Fruit fly (Drosophila melanogaster) whole organism, embryonic: ENCODE data around the gene brun.

Experiments
- Atf-2 ChIP-seq: fragments of 200-800 bp; sonication (Bioruptor generic); optimal IDR thresholded peaks from 2 replicates; lab custom pipeline; 2016; ENCODE audit warnings: missing biosample characterization, missing genetic modification characterization
- Atf6 ChIP-seq: fragments of 200-800 bp; sonication (Bioruptor generic); IDR thresholded peaks from 2 replicates; pipeline ENCODE4 v1.3.6; 2022; ENCODE audit warnings: missing biosample characterization, missing genetic modification characterization
- CG1024 ChIP-seq: fragments of 200-800 bp; sonication (Bioruptor generic); IDR thresholded peaks from 2 replicates; pipeline ENCODE4 v1.3.6; 2022; ENCODE audit warnings: missing biosample characterization, missing genetic modification characterization
- CG14710 ChIP-seq: fragments of 200-800 bp; sonication (Bioruptor generic); optimal IDR thresholded peaks from 3 replicates; lab custom pipeline; 2019; ENCODE audit warnings: missing biosample characterization, mild to moderate bottlenecking, missing genetic modification characterization, moderate library complexity
- CG15011 ChIP-seq: fragments of 200-800 bp; sonication (Bioruptor generic); optimal IDR thresholded peaks from 3 replicates; lab custom pipeline; 2018; ENCODE audit warnings: missing biosample characterization, mild to moderate bottlenecking, missing genetic modification characterization
- CG16863 ChIP-seq: fragments of 200-800 bp; sonication (Bioruptor generic); optimal IDR thresholded peaks from 3 replicates; lab custom pipeline; 2016; ENCODE audit warnings: missing biosample characterization, missing genetic modification characterization
- CG18476 ChIP-seq: fragments of 200-800 bp; sonication (Bioruptor generic); optimal IDR thresholded peaks from 2 replicates; lab custom pipeline; 2016; ENCODE audit warnings: missing biosample characterization, mild to moderate bottlenecking, missing genetic modification characterization
- CG2199 ChIP-seq: fragments of 200-800 bp; sonication (Bioruptor generic); IDR thresholded peaks from 3 replicates; pipeline ENCODE4 v1.3.6; 2022; ENCODE audit warnings: missing biosample characterization, missing genetic modification characterization
- CG2712 ChIP-seq: fragments of 200-800 bp; optimal IDR thresholded peaks from 3 replicates; lab custom pipeline; 2019; ENCODE audit warnings: missing biosample characterization, mild to moderate bottlenecking, missing genetic modification characterization, moderate library complexity
- CG3407 ChIP-seq: fragments of 200-800 bp; sonication (Bioruptor generic); optimal IDR thresholded peaks from 2 replicates; lab custom pipeline; 2018; ENCODE audit warnings: missing biosample characterization, mild to moderate bottlenecking, missing genetic modification characterization
- CG3838 ChIP-seq: fragments of 200-800 bp; sonication (Bioruptor generic); optimal IDR thresholded peaks from 3 replicates; lab custom pipeline; 2016; ENCODE audit warnings: missing biosample characterization, missing genetic modification characterization
- CG5953 ChIP-seq: fragments of 200-800 bp; sonication (Bioruptor generic); IDR thresholded peaks from 2 replicates; pipeline ENCODE4 v1.3.6; 2022; ENCODE audit warnings: missing biosample characterization, missing genetic modification characterization
- CG6813 ChIP-seq: fragments of 200-800 bp; sonication (Bioruptor generic); optimal IDR thresholded peaks from 2 replicates; lab custom pipeline; 2017; ENCODE audit warnings: missing biosample characterization, missing genetic modification characterization, mild to moderate bottlenecking, moderate library complexity, missing genetic modification reagents
- CG7963 ChIP-seq: fragments of 200-800 bp; sonication (Bioruptor generic); IDR thresholded peaks from 3 replicates; pipeline ENCODE4 v1.3.6; 2022; ENCODE audit warnings: missing biosample characterization, missing genetic modification characterization; ENCODE audit not compliant: partially characterized antibody
- CG8089 ChIP-seq: fragments of 200-800 bp; sonication (Bioruptor generic); optimal IDR thresholded peaks from 3 replicates; lab custom pipeline; 2016; ENCODE audit warnings: missing biosample characterization, missing genetic modification characterization
- CG9437 ChIP-seq: fragments of 200-800 bp; sonication (Bioruptor generic); optimal IDR thresholded peaks from 2 replicates; lab custom pipeline; 2018; ENCODE audit warnings: missing biosample characterization, mild to moderate bottlenecking, missing genetic modification characterization
- CG9797 ChIP-seq: fragments of 200-800 bp; sonication (Bioruptor generic); optimal IDR thresholded peaks from 3 replicates; lab custom pipeline; 2018; ENCODE audit warnings: missing biosample characterization, mild to moderate bottlenecking, missing genetic modification characterization
- CG9817 ChIP-seq: fragments of 200-800 bp; sonication (Bioruptor generic); optimal IDR thresholded peaks from 2 replicates; lab custom pipeline; 2018; ENCODE audit warnings: missing biosample characterization, mild to moderate bottlenecking, missing genetic modification characterization, moderate library complexity
- CG9876 ChIP-seq: fragments of 200-800 bp; sonication (Bioruptor generic); optimal IDR thresholded peaks from 2 replicates; lab custom pipeline; 2016; ENCODE audit warnings: missing biosample characterization, missing genetic modification characterization
- CG9932 ChIP-seq: fragments of 200-800 bp; sonication (Bioruptor generic); IDR thresholded peaks from 2 replicates; pipeline ENCODE4 v1.3.6; 2022; ENCODE audit warnings: missing biosample characterization, missing genetic modification characterization
- D ChIP-seq, 2 experiments: fragments of 200-800 bp in 1 of 2; fragments of >200 bp in 1 of 2; sonication (Bioruptor generic) in 1 of 2; optimal IDR thresholded peaks; 2 replicates in 1 of 2; 3 replicates in 1 of 2; lab custom pipeline; 2017; ENCODE audit warnings: mild to moderate bottlenecking in 1 of 2, missing biosample characterization in 1 of 2, missing genetic modification characterization in 1 of 2, missing genetic modification reagents in 1 of 2
- Doc2 ChIP-seq: fragments of 200-800 bp; sonication (Bioruptor generic); IDR thresholded peaks from 2 replicates; pipeline ENCODE4 v1.3.6; 2022; ENCODE audit warnings: missing biosample characterization, missing genetic modification characterization
- Fer1 ChIP-seq: fragments of 200-800 bp; sonication (Bioruptor generic); optimal IDR thresholded peaks from 2 replicates; lab custom pipeline; 2017; ENCODE audit warnings: missing biosample characterization, mild to moderate bottlenecking, missing genetic modification characterization
- H15 ChIP-seq: fragments of 200-800 bp; sonication (Bioruptor generic); IDR thresholded peaks from 3 replicates; pipeline ENCODE4 v1.3.6; 2022; ENCODE audit warnings: missing biosample characterization, missing genetic modification characterization
- HmgZ ChIP-seq: fragments of 200-800 bp; sonication (Bioruptor generic); optimal IDR thresholded peaks from 2 replicates; lab custom pipeline; 2018; ENCODE audit warnings: missing biosample characterization, mild to moderate bottlenecking, missing genetic modification characterization
- Hmx ChIP-seq: fragments of 200-800 bp; sonication (Bioruptor generic); optimal IDR thresholded peaks from 2 replicates; lab custom pipeline; 2016; ENCODE audit warnings: missing biosample characterization, missing genetic modification characterization
- Hr78 ChIP-seq, 2 experiments: fragments of 200-800 bp in 1 of 2; fragments of >200 bp in 1 of 2; sonication (Bioruptor generic) in 1 of 2; optimal IDR thresholded peaks; 2 replicates each; lab custom pipeline; 2017 to 2019; ENCODE audit warnings: missing biosample characterization in 2 of 2, missing genetic modification characterization in 2 of 2, mild to moderate bottlenecking in 1 of 2, moderate library complexity in 1 of 2
- Kr ChIP-seq: fragments of 200-800 bp; sonication (Bioruptor generic); optimal IDR thresholded peaks from 2 replicates; lab custom pipeline; 2017; ENCODE audit warnings: missing biosample characterization, mild to moderate bottlenecking, missing genetic modification characterization
- Poxn ChIP-seq: fragments of 200-800 bp; sonication (Bioruptor generic); IDR thresholded peaks from 2 replicates; pipeline ENCODE4 v1.3.6; 2022; ENCODE audit warnings: missing biosample characterization, missing genetic modification characterization
- Scr ChIP-seq: fragments of 200-800 bp; sonication (Bioruptor generic); IDR thresholded peaks from 2 replicates; pipeline ENCODE4 v1.3.6; 2022; ENCODE audit warnings: missing biosample characterization, missing genetic modification characterization; ENCODE audit not compliant: partially characterized antibody
- Stat92E ChIP-seq, 3 experiments: fragments of >200 bp in 2 of 3; fragments of 200-800 bp in 1 of 3; sonication (Bioruptor generic) in 1 of 3; optimal IDR thresholded peaks; 2 replicates each; lab custom pipeline; 2017 to 2019; ENCODE audit warnings: missing biosample characterization in 3 of 3, missing genetic modification characterization in 3 of 3, mild to moderate bottlenecking in 1 of 3, moderate library complexity in 1 of 3
- bcd ChIP-seq: fragments of 200-800 bp; sonication (Bioruptor generic); optimal IDR thresholded peaks from 2 replicates; lab custom pipeline; 2017; ENCODE audit warnings: missing biosample characterization, mild to moderate bottlenecking, missing genetic modification characterization
- bigmax ChIP-seq: fragments of 200-800 bp; sonication (Bioruptor generic); optimal IDR thresholded peaks from 2 replicates; lab custom pipeline; 2018; ENCODE audit warnings: missing biosample characterization, mild to moderate bottlenecking, missing genetic modification characterization
- br ChIP-seq: fragments of >200 bp; optimal IDR thresholded peaks from 2 replicates; lab custom pipeline; 2017
- dmrt99B ChIP-seq: fragments of 200-800 bp; sonication (Bioruptor generic); optimal IDR thresholded peaks from 2 replicates; lab custom pipeline; 2018; ENCODE audit warnings: missing biosample characterization, mild to moderate bottlenecking, missing genetic modification characterization, moderate library complexity
- ewg ChIP-seq: fragments of 200-800 bp; sonication (Bioruptor generic); optimal IDR thresholded peaks from 3 replicates; lab custom pipeline; 2017; ENCODE audit warnings: mild to moderate bottlenecking, missing biosample characterization, missing genetic modification reagents, missing genetic modification characterization
- fd96Cb ChIP-seq: fragments of 200-800 bp; sonication (Bioruptor generic); optimal IDR thresholded peaks from 2 replicates; lab custom pipeline; 2018; ENCODE audit warnings: missing biosample characterization, mild to moderate bottlenecking, missing genetic modification characterization, moderate library complexity
- gfzf ChIP-seq: fragments of 200-800 bp; sonication (Bioruptor generic); optimal IDR thresholded peaks from 2 replicates; lab custom pipeline; 2016; ENCODE audit warnings: missing biosample characterization, mild to moderate bottlenecking, missing genetic modification characterization, moderate library complexity
- h ChIP-seq: fragments of >200 bp; optimal IDR thresholded peaks from 2 replicates; lab custom pipeline; 2017
- kay ChIP-seq: fragments of 200-800 bp; sonication (Bioruptor generic); optimal IDR thresholded peaks from 2 replicates; lab custom pipeline; 2016; ENCODE audit warnings: missing biosample characterization, missing genetic modification characterization
- ken ChIP-seq: fragments of 200-800 bp; sonication (Bioruptor generic); IDR thresholded peaks from 3 replicates; pipeline ENCODE4 v1.3.6; 2022; ENCODE audit warnings: missing biosample characterization, missing genetic modification characterization
- lola ChIP-seq, 3 experiments: fragments of >200 bp in 2 of 3; fragments of 200-800 bp in 1 of 3; sonication (Bioruptor generic) in 1 of 3; optimal IDR thresholded peaks; 2 replicates each; lab custom pipeline; 2017 to 2019; ENCODE audit warnings: missing biosample characterization in 3 of 3, missing genetic modification characterization in 3 of 3, mild to moderate bottlenecking in 1 of 3, moderate library complexity in 1 of 3
- pho ChIP-seq: fragments of 200-800 bp; sonication (Bioruptor generic); optimal IDR thresholded peaks from 2 replicates; lab custom pipeline; 2016; ENCODE audit warnings: missing biosample characterization, missing genetic modification characterization
- psq ChIP-seq: fragments of 200-800 bp; sonication (Bioruptor generic); optimal IDR thresholded peaks from 2 replicates; lab custom pipeline; 2017; ENCODE audit warnings: missing biosample characterization, missing genetic modification characterization
- sc ChIP-seq, 3 experiments: fragments of >200 bp in 2 of 3; fragments of 200-800 bp in 1 of 3; sonication (Bioruptor generic) in 1 of 3; optimal IDR thresholded peaks; 2 replicates in 2 of 3; 3 replicates in 1 of 3; lab custom pipeline; 2017; ENCODE audit warnings: mild to moderate bottlenecking in 1 of 3, missing biosample characterization in 1 of 3, missing genetic modification characterization in 1 of 3, missing genetic modification reagents in 1 of 3
- sqz ChIP-seq: fragments of 200-800 bp; sonication (Bioruptor generic); optimal IDR thresholded peaks from 3 replicates; lab custom pipeline; 2018; ENCODE audit warnings: missing biosample characterization, mild to moderate bottlenecking, missing genetic modification characterization
- tll ChIP-seq, 2 experiments: fragments of 200-800 bp in 1 of 2; fragments of >200 bp in 1 of 2; sonication (Bioruptor generic) in 1 of 2; optimal IDR thresholded peaks; 2 replicates each; lab custom pipeline; 2017 to 2019; ENCODE audit warnings: missing biosample characterization in 2 of 2, missing genetic modification characterization in 2 of 2, mild to moderate bottlenecking in 1 of 2, moderate library complexity in 1 of 2
- tx ChIP-seq: fragments of 200-800 bp; sonication (Bioruptor generic); optimal IDR thresholded peaks from 2 replicates; lab custom pipeline; 2016; ENCODE audit warnings: missing biosample characterization, missing genetic modification characterization

brun gene

dm6 chr2L:20645394-20645869, 10.5 kb downstream of the brun start, which contains the start of the genes phr6-4 and CG2608 (continued):
- TF ChIP-seq CG9817 (tag; lab: Kevin White, UChicago): peak; percentile 90
- no peak for TF ChIP-seq bigmax
- peak; percentile 67; the same call in 2 of the 3 replicates for TF ChIP-seq H15 (GFP tag; lab: Robert Waterston, UW)
- peak; percentile 77 for TF ChIP-seq CG16863 (GFP tag; lab: Kevin White, UChicago)
- peak; percentile 89 for TF ChIP-seq CG15011
- no peak for TF ChIP-seq tll (GFP tag; optimal IDR thresholded peaks at IDR 0.05; lab: Kevin White, UChicago)
- no peak for TF ChIP-seq Kr (GFP tag; lab: Kevin White, UChicago)
- TF ChIP-seq Hmx (GFP tag; lab: Kevin White, UChicago): peak; percentile 84
- peak; percentile 81 for TF ChIP-seq tx (GFP tag; lab: Kevin White, UChicago)
- peak in 1 of 3 experiments; percentile 80 for TF ChIP-seq Stat92E (GFP tag; optimal IDR thresholded peaks at IDR 0.05; lab: Kevin White, UChicago)
- TF ChIP-seq fd96Cb (tag; lab: Kevin White, UChicago): peak; percentile 89
- no peak for TF ChIP-seq br (lab: Kevin White, UChicago)
- peak; percentile 92 for TF ChIP-seq bcd (GFP tag; lab: Kevin White, UChicago)
- TF ChIP-seq psq (GFP tag; lab: Kevin White, UChicago): peak; percentile 78
- peak; percentile 84 for TF ChIP-seq CG3407
- TF ChIP-seq Atf6 (GFP tag; lab: Robert Waterston, UW): peak; percentile 91
- TF ChIP-seq CG2712: peak; percentile 96
- TF ChIP-seq Scr (GFP tag; lab: Robert Waterston, UW): no peak
- peak in 1 of 3 experiments; percentile 94 for TF ChIP-seq lola (GFP tag; optimal IDR thresholded peaks at IDR 0.05; lab: Kevin White, UChicago)
- TF ChIP-seq sqz (GFP tag; lab: Kevin White, UChicago): peak; percentile 89
- TF ChIP-seq Fer1 (GFP tag; lab: Kevin White, UChicago): peak; percentile 93
- no peak for TF ChIP-seq h (lab: Kevin White, UChicago)
- TF ChIP-seq D (optimal IDR thresholded peaks at IDR 0.05; lab: Kevin White, UChicago): no peak
- TF ChIP-seq D (GFP tag; optimal IDR thresholded peaks at IDR 0.05; lab: Kevin White, UChicago): peak; percentile 89
- TF ChIP-seq kay (GFP tag; lab: Kevin White, UChicago): peak; percentile 84
- no peak for TF ChIP-seq CG7963 (GFP tag; lab: Robert Waterston, UW)
- no peak; the same call in 1 of the 2 replicates for TF ChIP-seq CG1024 (GFP tag; lab: Robert Waterston, UW)
- TF ChIP-seq CG14710 (tag; lab: Kevin White, UChicago): peak; percentile 94
- peak; percentile 67 for TF ChIP-seq gfzf (GFP tag; lab: Kevin White, UChicago)
- TF ChIP-seq Doc2 (GFP tag; lab: Robert Waterston, UW): peak; percentile 64; the same call in 1 of the 2 replicates
- peak; percentile 76 for TF ChIP-seq CG3838 (GFP tag; lab: Kevin White, UChicago)
- TF ChIP-seq CG9437 (GFP tag; lab: Kevin White, UChicago): peak; percentile 90
- TF ChIP-seq HmgZ: peak; percentile 94
- peak; percentile 72 for TF ChIP-seq CG8089 (GFP tag; lab: Kevin White, UChicago)
- peak; percentile 92 for TF ChIP-seq CG18476
- peak; percentile 65; the same call in 1 of the 2 replicates for TF ChIP-seq Poxn (GFP tag; lab: Robert Waterston, UW)
- peak; percentile 92 for TF ChIP-seq Atf-2 (GFP tag; lab: Kevin White, UChicago)
- peak; percentile 85 for TF ChIP-seq CG6813 (GFP tag; lab: Kevin White, UChicago)
- peak; percentile 80 for TF ChIP-seq ken (GFP tag; lab: Robert Waterston, UW)
- peak; percentile 79 for TF ChIP-seq CG9876 (GFP tag; lab: Kevin White, UChicago)
- peak; percentile 74; the same call in 2 of the 3 replicates for TF ChIP-seq CG2199 (GFP tag; lab: Robert Waterston, UW)
- TF ChIP-seq ewg: peak; percentile 80
- no peak for TF ChIP-seq Hr78 (GFP tag; optimal IDR thresholded peaks at IDR 0.05; lab: Kevin White, UChicago)
- TF ChIP-seq CG5953 (GFP tag; lab: Robert Waterston, UW): peak; percentile 55; the same call in 1 of the 2 replicates
- TF ChIP-seq pho (GFP tag; lab: Kevin White, UChicago): peak; percentile 88
- no peak for TF ChIP-seq sc (optimal IDR thresholded peaks at IDR 0.05; lab: Kevin White, UChicago)
- peak; percentile 86 for TF ChIP-seq sc (GFP tag; optimal IDR thresholded peaks at IDR 0.05; lab: Kevin White, UChicago)
- TF ChIP-seq CG9932 (GFP tag; lab: Robert Waterston, UW): peak; percentile 92
- peak; percentile 93 for TF ChIP-seq dmrt99B
- TF ChIP-seq CG9797 (GFP tag; lab: Kevin White, UChicago): peak; percentile 63
